Worm (Caenorhabditis elegans): Measurements from ENCODE around the gene K08F4.12.

ce11 chrIV:10155475-10155874, 17.6 kb downstream of the K08F4.12 start, which contains the start of gene ttr-54:
- no peak for TF ChIP-seq hmg-4 (GFP tag; optimal IDR thresholded peaks at IDR 0.05)
- no peak for TF ChIP-seq ceh-13 (GFP tag; optimal IDR thresholded peaks at IDR 0.05)
- no peak for TF ChIP-seq hmbx-1 (tag; optimal IDR thresholded peaks at IDR 0.05)
- TF ChIP-seq ama-1 (optimal IDR thresholded peaks at IDR 0.05), result no peak
- no peak for TF ChIP-seq flt-1 (GFP tag; IDR thresholded peaks at IDR 0.05)
- TF ChIP-seq ets-7 (tag; optimal IDR thresholded peaks at IDR 0.05), result no peak
- TF ChIP-seq tra-4 (tag; optimal IDR thresholded peaks at IDR 0.05), result no peak
- TF ChIP-seq B0310.2 (tag; optimal IDR thresholded peaks at IDR 0.05), result no peak
- TF ChIP-seq scrt-1 (GFP tag; IDR thresholded peaks at IDR 0.05), result no peak
- no peak for TF ChIP-seq aly-1 (tag; optimal IDR thresholded peaks at IDR 0.05)
- no peak for TF ChIP-seq ceh-36 (tag; optimal IDR thresholded peaks at IDR 0.05)

Data from whole organism, early embryonic.